Fruit fly (Drosophila melanogaster): ENCODE measurements around the gene CG18599.
A peak's percentile ranks its signal among the peaks of the same experiment; 100 is the strongest.

CG18599 gene

dm6 chr3R:18297444-18298297 is 30.1 kb downstream of the CG18599 start (continued):
- TF ChIP-seq Stat92E (GFP tag; optimal IDR thresholded peaks at IDR 0.05) (no peak), CG30020 (tag; optimal IDR thresholded peaks at IDR 0.05) (no peak), bab2 (GFP tag; optimal IDR thresholded peaks at IDR 0.05) (no peak), Optix (GFP tag; IDR thresholded peaks at IDR 0.05) (peak; percentile 28; the same call in 1 of the 3 replicates), CG3281 (GFP tag; optimal IDR thresholded peaks at IDR 0.05) (no peak), CG6854 (GFP tag; optimal IDR thresholded peaks at IDR 0.05) (no peak), CG11456 (GFP tag; IDR thresholded peaks at IDR 0.05) (no peak), HHEX (GFP tag; optimal IDR thresholded peaks at IDR 0.05) (peak; percentile 23), peb (GFP tag; IDR thresholded peaks at IDR 0.05) (0 out of 2 replicates have a peak, but pooled peaks have one; percentile 12), CG13894 (tag; optimal IDR thresholded peaks at IDR 0.05) (no peak), CG16813 (GFP tag; IDR thresholded peaks at IDR 0.05; ENCODE audit: partially characterized antibody) (no peak), CkIIα-i1 (GFP tag; IDR thresholded peaks at IDR 0.05) (no peak), CG18262 (tag; optimal IDR thresholded peaks at IDR 0.05) (peak; percentile 22), ranshi (GFP tag; IDR thresholded peaks at IDR 0.05) (0 out of 2 replicates have a peak, but pooled peaks have one; percentile 34), mirr (GFP tag; optimal IDR thresholded peaks at IDR 0.05) (no peak), CG1529 (GFP tag; optimal IDR thresholded peaks at IDR 0.05) (no peak), Ssrp (tag; optimal IDR thresholded peaks at IDR 0.05) (peak; percentile 12), Nf-YC (tag; optimal IDR thresholded peaks at IDR 0.05) (no peak), Ets97D (GFP tag; optimal IDR thresholded peaks at IDR 0.05) (no peak), nau (GFP tag; optimal IDR thresholded peaks at IDR 0.05) (no peak), Adf1 (GFP tag; IDR thresholded peaks at IDR 0.05) (no peak), gt (GFP tag; IDR thresholded peaks at IDR 0.05) (no peak), CG9609 (GFP tag; optimal IDR thresholded peaks at IDR 0.05) (no peak), oc (tag; optimal IDR thresholded peaks at IDR 0.05) (no peak), inv (GFP tag; IDR thresholded peaks at IDR 0.05; ENCODE audit: partially characterized antibody) (no peak), sug (tag; optimal IDR thresholded peaks at IDR 0.05) (no peak), sisA (GFP tag; IDR thresholded peaks at IDR 0.05) (no peak), H15 (GFP tag; IDR thresholded peaks at IDR 0.05) (0 out of 3 replicates have a peak, but pooled peaks have one; percentile 36), crc (GFP tag; optimal IDR thresholded peaks at IDR 0.05) (no peak), nerfin-1 (tag; optimal IDR thresholded peaks at IDR 0.05) (no peak), NC2β (GFP tag; optimal IDR thresholded peaks at IDR 0.05) (no peak), dysf (GFP tag; IDR thresholded peaks at IDR 0.05) (no peak), Chrac-16 (GFP tag; optimal IDR thresholded peaks at IDR 0.05) (no peak), Dip3 (GFP tag; optimal IDR thresholded peaks at IDR 0.05) (no peak), CG1024 (GFP tag; IDR thresholded peaks at IDR 0.05) (no peak), CG4282 (GFP tag; optimal IDR thresholded peaks at IDR 0.05) (no peak), fd64A (GFP tag; optimal IDR thresholded peaks at IDR 0.05) (no peak), Dip2 (GFP tag; IDR thresholded peaks at IDR 0.05) (no peak), Oli (tag; optimal IDR thresholded peaks at IDR 0.05) (no peak), CG11093 (GFP tag; IDR thresholded peaks at IDR 0.05) (no peak), Dad (GFP tag; optimal IDR thresholded peaks at IDR 0.05) (no peak), CG4820 (GFP tag; optimal IDR thresholded peaks at IDR 0.05) (no peak), CG10209 (GFP tag; optimal IDR thresholded peaks at IDR 0.05) (no peak), CG15073 (GFP tag; optimal IDR thresholded peaks at IDR 0.05) (no peak), kni (GFP tag; optimal IDR thresholded peaks at IDR 0.05) (no peak), NFAT (GFP tag; IDR thresholded peaks at IDR 0.05) (no peak), CG6683 (GFP tag; optimal IDR thresholded peaks at IDR 0.05) (no peak), CG14860 (GFP tag; IDR thresholded peaks at IDR 0.05; ENCODE audit: partially characterized antibody) (no peak), CG3065 (GFP tag; optimal IDR thresholded peaks at IDR 0.05) (no peak)

All from whole organism, embryonic.